Fruit fly (Drosophila melanogaster) whole organism, embryonic: ENCODE measurements around the gene CG11241.

Source experiments
- Abd-B ChIP-seq: fragments of 200-800 bp; sonication (Bioruptor generic); optimal IDR thresholded peaks from 2 replicates; lab custom pipeline; 2018; ENCODE audit warnings: missing biosample characterization, mild to moderate bottlenecking, missing genetic modification characterization, moderate library complexity
- Bdp1 ChIP-seq: fragments of 200-800 bp; sonication (Bioruptor generic); optimal IDR thresholded peaks from 3 replicates; lab custom pipeline; 2016; ENCODE audit warnings: missing biosample characterization, missing genetic modification characterization
- BtbVII ChIP-seq: fragments of 200-800 bp; sonication (Bioruptor generic); optimal IDR thresholded peaks from 3 replicates; lab custom pipeline; 2017; ENCODE audit warnings: missing biosample characterization, mild to moderate bottlenecking, missing genetic modification characterization
- CG10366 ChIP-seq: fragments of 200-800 bp; sonication (Bioruptor generic); IDR thresholded peaks from 2 replicates; pipeline ENCODE4 v1.3.6; 2022; ENCODE audit warnings: missing biosample characterization, missing genetic modification characterization
- CG13894 ChIP-seq: fragments of 200-800 bp; sonication (Bioruptor generic); optimal IDR thresholded peaks from 3 replicates; lab custom pipeline; 2018; ENCODE audit warnings: missing biosample characterization, mild to moderate bottlenecking, missing genetic modification characterization, moderate library complexity
- CG15073 ChIP-seq: fragments of 200-800 bp; sonication (Bioruptor generic); optimal IDR thresholded peaks from 2 replicates; lab custom pipeline; 2016; ENCODE audit warnings: missing biosample characterization, missing genetic modification characterization
- CG1602 ChIP-seq: fragments of 200-800 bp; sonication (Bioruptor generic); optimal IDR thresholded peaks from 3 replicates; lab custom pipeline; 2016; ENCODE audit warnings: missing biosample characterization, missing genetic modification characterization
- CG16863 ChIP-seq: fragments of 200-800 bp; sonication (Bioruptor generic); optimal IDR thresholded peaks from 3 replicates; lab custom pipeline; 2016; ENCODE audit warnings: missing biosample characterization, missing genetic modification characterization
- CG17385 ChIP-seq: fragments of 200-800 bp; sonication (Bioruptor generic); optimal IDR thresholded peaks from 3 replicates; lab custom pipeline; 2018; ENCODE audit warnings: missing biosample characterization, mild to moderate bottlenecking, missing genetic modification characterization
- CG18262 ChIP-seq: fragments of 200-800 bp; optimal IDR thresholded peaks from 3 replicates; lab custom pipeline; 2019; ENCODE audit warnings: missing biosample characterization, mild to moderate bottlenecking, missing genetic modification characterization, moderate library complexity
- CG1832 ChIP-seq: fragments of 200-800 bp; sonication (Bioruptor generic); optimal IDR thresholded peaks from 2 replicates; lab custom pipeline; 2017; ENCODE audit warnings: missing biosample characterization, mild to moderate bottlenecking, missing genetic modification characterization, inconsistent platforms
- CG30431 ChIP-seq: fragments of 200-800 bp; sonication (Bioruptor generic); optimal IDR thresholded peaks from 2 replicates; lab custom pipeline; 2017; ENCODE audit warnings: missing biosample characterization, missing genetic modification characterization
- CG31441 ChIP-seq: fragments of 200-800 bp; sonication (Bioruptor generic); IDR thresholded peaks from 2 replicates; pipeline ENCODE4 v1.3.6; 2022; ENCODE audit warnings: missing biosample characterization, missing genetic modification characterization
- CG4424 ChIP-seq: fragments of 200-800 bp; sonication (Bioruptor generic); optimal IDR thresholded peaks from 3 replicates; lab custom pipeline; 2016; ENCODE audit warnings: missing biosample characterization, missing genetic modification characterization
- CG7839 ChIP-seq: fragments of 200-800 bp; sonication (Bioruptor generic); optimal IDR thresholded peaks from 3 replicates; lab custom pipeline; 2018; ENCODE audit warnings: missing biosample characterization, mild to moderate bottlenecking, missing genetic modification characterization, moderate library complexity
- D19A ChIP-seq: fragments of 200-800 bp; optimal IDR thresholded peaks from 3 replicates; lab custom pipeline; 2019; ENCODE audit warnings: missing biosample characterization, mild to moderate bottlenecking, missing genetic modification characterization, moderate library complexity
- D19B ChIP-seq: fragments of 200-800 bp; sonication (Bioruptor generic); optimal IDR thresholded peaks from 2 replicates; lab custom pipeline; 2017; ENCODE audit warnings: missing biosample characterization, mild to moderate bottlenecking, missing genetic modification characterization
- H15 ChIP-seq: fragments of 200-800 bp; sonication (Bioruptor generic); IDR thresholded peaks from 3 replicates; pipeline ENCODE4 v1.3.6; 2022; ENCODE audit warnings: missing biosample characterization, missing genetic modification characterization
- Hmx ChIP-seq: fragments of 200-800 bp; sonication (Bioruptor generic); optimal IDR thresholded peaks from 2 replicates; lab custom pipeline; 2016; ENCODE audit warnings: missing biosample characterization, missing genetic modification characterization
- Med ChIP-seq: fragments of 200-800 bp; sonication (Bioruptor generic); peaks from one replicate; lab custom pipeline; 2016; ENCODE audit warnings: missing biosample characterization, missing genetic modification characterization, mild to moderate bottlenecking, inconsistent platforms, moderate library complexity
- Meics ChIP-seq: fragments of 200-800 bp; sonication (Bioruptor generic); optimal IDR thresholded peaks from 2 replicates; lab custom pipeline; 2017; ENCODE audit warnings: missing biosample characterization, mild to moderate bottlenecking, missing genetic modification characterization
- Optix ChIP-seq: fragments of 200-800 bp; sonication (Bioruptor generic); IDR thresholded peaks from 3 replicates; pipeline ENCODE4 v1.3.6; 2022; ENCODE audit warnings: missing biosample characterization, missing genetic modification characterization
- Six4 ChIP-seq: fragments of 200-800 bp; sonication (Bioruptor generic); optimal IDR thresholded peaks from 2 replicates; lab custom pipeline; 2016; ENCODE audit warnings: missing biosample characterization, missing genetic modification characterization
- Sox102F ChIP-seq: fragments of 200-800 bp; sonication (Bioruptor generic); optimal IDR thresholded peaks from 2 replicates; lab custom pipeline; 2018; ENCODE audit warnings: missing biosample characterization, mild to moderate bottlenecking, missing genetic modification characterization, moderate library complexity
- YL-1 ChIP-seq: fragments of 200-800 bp; sonication (Bioruptor generic); optimal IDR thresholded peaks from 3 replicates; lab custom pipeline; 2017; ENCODE audit warnings: missing biosample characterization, mild to moderate bottlenecking, missing genetic modification characterization
- ac ChIP-seq: fragments of 200-800 bp; sonication (Bioruptor generic); optimal IDR thresholded peaks from 3 replicates; lab custom pipeline; 2017; ENCODE audit warnings: missing biosample characterization, mild to moderate bottlenecking, missing genetic modification characterization
- az2 ChIP-seq: fragments of 200-800 bp; sonication (Bioruptor generic); optimal IDR thresholded peaks from 3 replicates; lab custom pipeline; 2016; ENCODE audit warnings: missing biosample characterization, missing genetic modification characterization
- dysf ChIP-seq: fragments of 200-800 bp; sonication (Bioruptor generic); IDR thresholded peaks from 3 replicates; pipeline ENCODE4 v1.3.6; 2022; ENCODE audit warnings: missing biosample characterization, missing genetic modification characterization
- ems ChIP-seq: fragments of 200-800 bp; sonication (Bioruptor generic); optimal IDR thresholded peaks from 3 replicates; lab custom pipeline; 2016; ENCODE audit warnings: missing biosample characterization, missing genetic modification characterization
- fd102C ChIP-seq: fragments of 200-800 bp; sonication (Bioruptor generic); optimal IDR thresholded peaks from 2 replicates; lab custom pipeline; 2018; ENCODE audit warnings: missing biosample characterization, mild to moderate bottlenecking, missing genetic modification characterization, moderate library complexity
- gem ChIP-seq: fragments of 200-800 bp; sonication (Bioruptor generic); optimal IDR thresholded peaks from 2 replicates; lab custom pipeline; 2019; ENCODE audit warnings: missing biosample characterization, mild to moderate bottlenecking, missing genetic modification characterization, moderate library complexity
- gfzf ChIP-seq: fragments of 200-800 bp; sonication (Bioruptor generic); optimal IDR thresholded peaks from 2 replicates; lab custom pipeline; 2016; ENCODE audit warnings: missing biosample characterization, mild to moderate bottlenecking, missing genetic modification characterization, moderate library complexity
- grn ChIP-seq: fragments of 200-800 bp; sonication (Bioruptor generic); optimal IDR thresholded peaks from 3 replicates; lab custom pipeline; 2017; ENCODE audit warnings: missing biosample characterization, missing genetic modification characterization
- hbn ChIP-seq: fragments of 200-800 bp; sonication (Bioruptor generic); IDR thresholded peaks from 2 replicates; pipeline ENCODE4 v1.3.6; 2022; ENCODE audit warnings: missing biosample characterization, missing genetic modification characterization; ENCODE audit not compliant: partially characterized antibody
- hkb ChIP-seq, 2 experiments: fragments of 200-800 bp in 1 of 2; fragments of >200 bp in 1 of 2; sonication (Bioruptor generic) in 1 of 2; IDR thresholded peaks in 1 of 2; optimal IDR thresholded peaks in 1 of 2; 2 replicates each; pipeline versions ENCODE4 v1.3.6 to Lab custom; 2017 to 2022; ENCODE audit warnings: missing biosample characterization in 1 of 2, missing genetic modification characterization in 1 of 2
- klu ChIP-seq: fragments of 200-800 bp; sonication (Bioruptor generic); IDR thresholded peaks from 2 replicates; pipeline ENCODE4 v1.3.6; 2022; ENCODE audit warnings: missing biosample characterization, missing genetic modification characterization
- mirr ChIP-seq: fragments of 200-800 bp; sonication (Bioruptor generic); optimal IDR thresholded peaks from 3 replicates; lab custom pipeline; 2018; ENCODE audit warnings: missing biosample characterization, mild to moderate bottlenecking, missing genetic modification characterization
- nau ChIP-seq: fragments of 200-800 bp; sonication (Bioruptor generic); optimal IDR thresholded peaks from 3 replicates; lab custom pipeline; 2017; ENCODE audit warnings: missing biosample characterization, mild to moderate bottlenecking, missing genetic modification characterization, missing genetic modification reagents
- nmo ChIP-seq: fragments of 200-800 bp; sonication (Bioruptor generic); optimal IDR thresholded peaks from 2 replicates; lab custom pipeline; 2018; ENCODE audit warnings: missing biosample characterization, mild to moderate bottlenecking, missing genetic modification characterization, moderate library complexity
- odd ChIP-seq: fragments of 200-800 bp; sonication (Bioruptor generic); optimal IDR thresholded peaks from 2 replicates; lab custom pipeline; 2017; ENCODE audit warnings: missing biosample characterization, mild to moderate bottlenecking, missing genetic modification characterization
- onecut ChIP-seq: fragments of 200-800 bp; sonication (Bioruptor generic); IDR thresholded peaks from 2 replicates; pipeline ENCODE4 v1.3.6; 2022; ENCODE audit warnings: missing biosample characterization, missing genetic modification characterization
- ro ChIP-seq: fragments of 200-800 bp; sonication (Bioruptor generic); IDR thresholded peaks from 2 replicates; pipeline ENCODE4 v1.3.6; 2022; ENCODE audit warnings: missing biosample characterization, missing genetic modification characterization
- row ChIP-seq: fragments of 200-800 bp; sonication (Bioruptor generic); IDR thresholded peaks from 3 replicates; pipeline ENCODE4 v1.3.6; 2022; ENCODE audit warnings: missing biosample characterization, missing genetic modification characterization
- sc ChIP-seq, 3 experiments: fragments of >200 bp in 2 of 3; fragments of 200-800 bp in 1 of 3; sonication (Bioruptor generic) in 1 of 3; optimal IDR thresholded peaks; 2 replicates in 2 of 3; 3 replicates in 1 of 3; lab custom pipeline; 2017; ENCODE audit warnings: mild to moderate bottlenecking in 1 of 3, missing biosample characterization in 1 of 3, missing genetic modification characterization in 1 of 3, missing genetic modification reagents in 1 of 3
- sens ChIP-seq: fragments of 200-800 bp; sonication (Bioruptor generic); peaks from one replicate; lab custom pipeline; 2016; ENCODE audit warnings: missing biosample characterization, missing genetic modification characterization
- seq ChIP-seq: fragments of 200-800 bp; sonication (Bioruptor generic); IDR thresholded peaks from 2 replicates; pipeline ENCODE4 v1.3.6; 2022; ENCODE audit warnings: missing biosample characterization, missing genetic modification characterization
- sim ChIP-seq: fragments of 200-800 bp; sonication (Bioruptor generic); IDR thresholded peaks from 2 replicates; pipeline ENCODE4 v1.3.6; 2022; ENCODE audit warnings: missing biosample characterization, missing genetic modification characterization
- toy ChIP-seq: fragments of 200-800 bp; sonication (Bioruptor generic); IDR thresholded peaks from 2 replicates; pipeline ENCODE4 v1.3.6; 2022; ENCODE audit warnings: missing biosample characterization, missing genetic modification characterization
- trem ChIP-seq: fragments of 200-800 bp; optimal IDR thresholded peaks from 3 replicates; lab custom pipeline; 2019; ENCODE audit warnings: missing biosample characterization, mild to moderate bottlenecking, missing genetic modification characterization, moderate library complexity
- vvl ChIP-seq: fragments of 200-800 bp; sonication (Bioruptor generic); IDR thresholded peaks from 2 replicates; pipeline ENCODE4 v1.3.6; 2022; ENCODE audit warnings: missing biosample characterization, missing genetic modification characterization

CG11241 gene

dm6 chr3L:22742945-22743582 is 4.8 kb upstream of the CG11241 start (continued):
- TF ChIP-seq az2 (no peak), CG15073 (GFP tag; lab: Kevin White, UChicago) (no peak), D19A (tag; lab: Kevin White, UChicago) (peak; percentile 18), Bdp1 (GFP tag; lab: Kevin White, UChicago) (no peak), trem (tag; lab: Kevin White, UChicago) (peak; percentile 11), CG10366 (GFP tag; lab: Robert Waterston, UW) (peak; percentile 11; the same call in 1 of the 2 replicates), D19B (GFP tag; lab: Kevin White, UChicago) (no peak), mirr (GFP tag; lab: Kevin White, UChicago) (no peak), onecut (no peak), Six4 (GFP tag; lab: Kevin White, UChicago) (no peak), Sox102F (GFP tag; lab: Kevin White, UChicago) (peak; percentile 4), Med (GFP tag; lab: Kevin White, UChicago) (peak; percentile 16), CG1602 (GFP tag; lab: Kevin White, UChicago) (no peak), Abd-B (no peak), sc (optimal IDR thresholded peaks at IDR 0.05; lab: Kevin White, UChicago) (no peak), sc (GFP tag; optimal IDR thresholded peaks at IDR 0.05; lab: Kevin White, UChicago) (no peak), YL-1 (no peak), hbn (GFP tag; lab: Robert Waterston, UW) (no peak), BtbVII (GFP tag; lab: Kevin White, UChicago) (no peak), CG16863 (GFP tag; lab: Kevin White, UChicago) (no peak), dysf (GFP tag; lab: Robert Waterston, UW) (no peak), ro (GFP tag; lab: Robert Waterston, UW) (no peak), sim (GFP tag; lab: Robert Waterston, UW) (no peak), CG13894 (tag; lab: Kevin White, UChicago) (no peak), ac (GFP tag; lab: Kevin White, UChicago) (no peak), CG30431 (no peak), fd102C (GFP tag; lab: Kevin White, UChicago) (no peak), vvl (GFP tag; lab: Robert Waterston, UW) (peak; percentile 44), hkb (optimal IDR thresholded peaks at IDR 0.05; lab: Kevin White, UChicago) (no peak), hkb (GFP tag; IDR thresholded peaks at IDR 0.05; lab: Robert Waterston, UW) (0 out of 2 replicates have a peak, but pooled peaks have one; percentile 39), CG31441 (GFP tag; lab: Robert Waterston, UW) (0 out of 2 replicates have a peak, but pooled peaks have one; percentile 32), grn (GFP tag; lab: Kevin White, UChicago) (no peak), CG4424 (GFP tag; lab: Kevin White, UChicago) (peak; percentile 14), klu (GFP tag; lab: Robert Waterston, UW) (no peak), CG7839 (tag; lab: Kevin White, UChicago) (no peak), toy (GFP tag; lab: Robert Waterston, UW) (no peak), Meics (GFP tag; lab: Kevin White, UChicago) (peak; percentile 13), gem (tag; lab: Kevin White, UChicago) (peak; percentile 24), gfzf (GFP tag; lab: Kevin White, UChicago) (no peak), nmo (peak; percentile 12), CG18262 (peak; percentile 54), CG17385 (GFP tag; lab: Kevin White, UChicago) (peak; percentile 83), nau (GFP tag; lab: Kevin White, UChicago) (no peak), H15 (0 out of 3 replicates have a peak, but pooled peaks have one; percentile 18), Optix (GFP tag; lab: Robert Waterston, UW) (no peak), sens (GFP tag; lab: Kevin White, UChicago) (peak; percentile 84), odd (GFP tag; lab: Kevin White, UChicago) (no peak), Hmx (no peak), row (GFP tag; lab: Robert Waterston, UW) (peak; percentile 58), seq (GFP tag; lab: Robert Waterston, UW) (no peak), CG1832 (GFP tag; lab: Kevin White, UChicago) (no peak), ems (no peak)
